Worm (Caenorhabditis elegans) whole organism, L4/young adult: ENCODE measurements around the gene ida-1.

Source experiments
- W03F9.2 ChIP-seq: fragments of 150-350 bp; optimal IDR thresholded peaks from 2 replicates; lab custom pipeline; 2014; ENCODE audit warnings: missing biosample characterization, missing genetic modification characterization
- dao-5 ChIP-seq: sonication (generic microtip); optimal IDR thresholded peaks from 2 replicates; lab custom pipeline; 2016; ENCODE audit warnings: missing genotype, missing genetic modification characterization, moderate library complexity, missing compliant biosample characterization
- him-1 ChIP-seq: sonication (generic microtip); optimal IDR thresholded peaks from 2 replicates; lab custom pipeline; 2016; ENCODE audit warnings: missing genotype, missing genetic modification reagents, missing genetic modification characterization, missing compliant biosample characterization

The ida-1 gene

ce11 chrIII:5737708-5738107, 17.6 kb upstream of the ida-1 start, which contains the start of gene B0244.6:
TSS of gene B0244.6 (plus strand) at chrIII:5738008.
- TF ChIP-seq him-1 (tag; lab: Kevin White, UChicago) (no peak), W03F9.2 (tag; lab: Kevin White, UChicago) (no peak), dao-5 (tag; lab: Kevin White, UChicago) (no peak)

- TF ChIP-seq him-1 (tag; lab: Kevin White, UChicago) = no peak
- no peak for TF ChIP-seq W03F9.2 (tag; lab: Kevin White, UChicago)
- no peak for TF ChIP-seq dao-5 (tag; lab: Kevin White, UChicago)
Measured at ce11 chrIII:5740666-5741065, 14.7 kb upstream of the ida-1 start, which contains the start of gene B0244.16. TSS of gene B0244.16 (plus strand) at chrIII:5740966.

- no peak for TF ChIP-seq him-1 (tag; lab: Kevin White, UChicago)
Measured at ce11 chrIII:5743084-5743483, 12.3 kb upstream of the ida-1 start, which contains the start of gene B0244.15. TSS of gene B0244.15 (plus strand) at chrIII:5743384.

- TF ChIP-seq dao-5 (tag; lab: Kevin White, UChicago) (no peak), him-1 (tag; lab: Kevin White, UChicago) (no peak), W03F9.2 (tag; lab: Kevin White, UChicago) (no peak)
Measured at ce11 chrIII:5744579-5744978, 10.8 kb upstream of the ida-1 start, which contains the start of gene B0244.5. TSS of gene B0244.5 (plus strand) at chrIII:5744879.

DNA sequence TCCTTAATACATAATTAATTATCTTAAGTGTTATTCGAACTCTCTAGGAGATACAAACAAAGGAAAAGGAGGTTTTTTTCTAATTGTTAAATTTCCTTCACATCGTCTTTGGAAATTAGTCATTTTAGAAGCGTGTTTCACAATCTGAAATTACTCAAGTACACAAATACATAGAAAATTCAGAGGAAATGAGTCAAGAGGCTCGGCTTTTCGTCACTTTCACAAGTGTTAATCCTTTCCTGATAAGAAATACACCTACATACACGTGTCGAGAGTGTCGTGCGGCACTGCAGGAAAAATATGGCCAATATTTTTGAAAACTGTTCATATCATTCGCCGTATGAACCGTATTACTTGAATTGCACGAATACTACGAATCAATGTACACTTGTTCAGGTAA, 8.2 kb upstream of the ida-1 start, which contains the start of gene B0244.4:
B0244.4 (plus strand) TSS at position 301 of the 400 bp plus-strand sequence.
- TF ChIP-seq W03F9.2 (tag; lab: Kevin White, UChicago) = no peak
- no peak for TF ChIP-seq him-1 (tag; lab: Kevin White, UChicago)
- no peak for TF ChIP-seq dao-5 (tag; lab: Kevin White, UChicago)

DNA sequence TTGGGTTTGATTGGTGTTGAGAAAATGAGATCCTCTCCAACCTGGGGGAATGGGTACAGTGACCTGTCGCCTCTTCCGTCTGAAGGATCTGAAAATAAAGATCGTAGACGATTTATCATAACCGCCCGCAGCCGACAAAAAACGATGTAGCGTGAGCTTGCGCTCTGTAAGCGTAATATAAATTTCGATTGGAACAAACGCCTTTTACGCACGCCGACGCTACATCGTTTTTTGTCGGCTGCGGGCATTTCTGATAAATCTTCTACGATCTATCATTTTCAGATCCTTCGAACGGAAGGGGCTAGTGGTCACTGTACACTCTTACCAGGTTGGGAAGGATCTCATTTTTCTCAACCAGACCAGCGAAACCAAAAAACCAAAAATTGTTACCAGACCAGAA, 7.0 kb upstream of the ida-1 start:
- TF ChIP-seq him-1 (tag; lab: Kevin White, UChicago) (no peak), W03F9.2 (tag; lab: Kevin White, UChicago) (no peak), dao-5 (tag; lab: Kevin White, UChicago) (no peak)

- TF ChIP-seq him-1 (tag; lab: Kevin White, UChicago) (no peak), dao-5 (tag; lab: Kevin White, UChicago) (no peak), W03F9.2 (tag; lab: Kevin White, UChicago) (no peak)
Measured at ce11 chrIII:5750503-5750902, 4.8 kb upstream of the ida-1 start.

DNA sequence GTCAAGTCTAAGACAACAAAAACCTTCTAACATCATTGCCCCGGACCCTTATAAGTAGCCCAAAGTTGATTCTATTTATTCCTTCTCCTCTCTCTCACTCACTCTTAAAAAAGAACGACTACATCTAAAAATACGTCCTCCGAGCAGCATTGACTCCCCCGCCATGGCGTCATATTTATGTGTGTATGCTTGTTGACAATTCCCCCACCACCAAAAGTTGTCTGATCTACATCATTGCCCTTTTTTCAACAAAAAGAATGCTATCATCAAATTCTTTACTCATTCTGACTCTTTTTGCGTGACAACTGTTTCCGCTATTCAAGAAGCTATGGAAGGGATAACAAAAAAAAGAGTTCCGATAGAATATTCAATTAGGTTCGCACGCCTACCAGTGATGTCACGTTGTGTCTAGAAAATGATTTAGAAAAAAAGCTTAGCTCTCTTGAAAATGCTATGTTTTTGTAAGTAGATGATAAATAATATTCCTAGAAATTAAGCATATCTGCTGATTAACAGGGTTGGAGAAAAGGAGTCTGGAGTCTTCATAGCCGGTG, 2.2 kb downstream of the ida-1 start:
- TF ChIP-seq W03F9.2 (tag; lab: Kevin White, UChicago) = no peak
- no peak for TF ChIP-seq him-1 (tag; lab: Kevin White, UChicago)
- TF ChIP-seq dao-5 (tag; lab: Kevin White, UChicago) = no peak

ce11 chrIII:5758519-5759099, 3.3 kb downstream of the ida-1 start:
- no peak for TF ChIP-seq dao-5 (tag; lab: Kevin White, UChicago)
- TF ChIP-seq W03F9.2 (tag; lab: Kevin White, UChicago) = peak; percentile 5
- peak; percentile 64 for TF ChIP-seq him-1 (tag; lab: Kevin White, UChicago)

DNA sequence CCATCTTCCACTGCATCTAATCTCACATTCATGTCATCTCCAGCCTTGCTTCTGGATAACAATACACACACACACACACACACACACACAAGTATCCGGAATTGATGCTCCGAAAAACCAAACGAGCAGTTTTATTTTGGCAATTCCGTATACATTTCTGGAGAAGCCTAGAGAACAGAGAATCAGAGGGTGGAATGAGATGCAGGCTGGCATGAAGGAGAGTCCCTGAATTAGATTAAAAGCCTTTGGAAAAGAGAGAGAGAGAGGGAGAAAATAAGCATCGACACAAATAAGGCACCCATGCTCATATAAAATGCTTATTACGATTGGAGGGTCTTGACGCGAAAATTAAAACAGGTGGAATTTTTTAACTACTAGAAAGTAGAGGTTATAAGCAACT, 5.4 kb downstream of the ida-1 start:
- TF ChIP-seq him-1 (tag; lab: Kevin White, UChicago) (no peak), W03F9.2 (tag; lab: Kevin White, UChicago) (no peak), dao-5 (tag; lab: Kevin White, UChicago) (no peak)

ce11 chrIII:5761886-5762285, 6.5 kb downstream of the ida-1 start:
- no peak for TF ChIP-seq W03F9.2 (tag; lab: Kevin White, UChicago)
- TF ChIP-seq dao-5 (tag; lab: Kevin White, UChicago) = no peak
- TF ChIP-seq him-1 (tag; lab: Kevin White, UChicago) = no peak

- TF ChIP-seq him-1 (tag; lab: Kevin White, UChicago) = no peak
- no peak for TF ChIP-seq dao-5 (tag; lab: Kevin White, UChicago)
- no peak for TF ChIP-seq W03F9.2 (tag; lab: Kevin White, UChicago)
Measured at ce11 chrIII:5763988-5764387, 8.6 kb downstream of the ida-1 start.

- TF ChIP-seq dao-5 (tag; lab: Kevin White, UChicago) = no peak
- TF ChIP-seq him-1 (tag; lab: Kevin White, UChicago) = no peak
Measured at ce11 chrIII:5769726-5770235, 14.4 kb downstream of the ida-1 start, which contains the start of gene cutl-23. TSS of gene cutl-23 (plus strand) at chrIII:5770185.

DNA sequence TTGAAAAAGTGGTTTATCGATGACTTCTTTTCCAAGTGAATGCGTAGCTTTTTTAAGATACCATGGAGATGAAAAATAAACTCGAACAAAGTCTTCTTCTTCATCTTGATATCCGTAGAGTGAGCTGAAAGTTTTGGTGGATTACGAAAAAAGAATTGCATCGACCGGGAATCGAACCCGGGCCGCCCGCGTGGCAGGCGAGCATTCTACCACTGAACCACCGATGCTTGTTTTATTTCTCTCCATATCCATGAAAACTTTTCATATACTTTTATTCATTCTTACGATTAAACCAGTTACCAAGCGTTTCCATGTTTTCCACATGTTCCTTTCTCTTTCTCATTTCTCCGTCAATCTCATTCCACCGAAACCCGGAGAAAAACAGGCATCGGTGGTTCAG, 26.7 kb downstream of the ida-1 start:
- TF ChIP-seq him-1 (tag; lab: Kevin White, UChicago) (no peak), W03F9.2 (tag; lab: Kevin White, UChicago) (no peak), dao-5 (tag; lab: Kevin White, UChicago) (no peak)
